Fruit fly (Drosophila melanogaster) whole organism, embryonic: Measurements from ENCODE around the gene CG34117.

Experiments
- ATbp ChIP-seq: fragments of 200-800 bp; sonication (Bioruptor generic); optimal IDR thresholded peaks from 2 replicates; lab custom pipeline; 2017; ENCODE audit warnings: missing biosample characterization, mild to moderate bottlenecking, missing genetic modification characterization, missing genetic modification reagents
- Adf1 ChIP-seq: fragments of 200-800 bp; sonication (Bioruptor generic); IDR thresholded peaks from 2 replicates; pipeline ENCODE4 v1.3.6; 2022; ENCODE audit warnings: missing biosample characterization, missing genetic modification characterization
- Atf6 ChIP-seq: fragments of 200-800 bp; sonication (Bioruptor generic); IDR thresholded peaks from 2 replicates; pipeline ENCODE4 v1.3.6; 2022; ENCODE audit warnings: missing biosample characterization, missing genetic modification characterization
- Awh ChIP-seq: fragments of 200-800 bp; sonication (Bioruptor generic); IDR thresholded peaks from 2 replicates; pipeline ENCODE4, ENCODE4 v1.3.6; 2022; ENCODE audit warnings: missing biosample characterization, missing genetic modification characterization
- Blimp-1 ChIP-seq: fragments of 200-800 bp; sonication (Bioruptor generic); optimal IDR thresholded peaks from 3 replicates; lab custom pipeline; 2018; ENCODE audit warnings: missing biosample characterization, missing genetic modification characterization, mild to moderate bottlenecking, moderate library complexity, missing genetic modification reagents
- BtbVII ChIP-seq: fragments of 200-800 bp; sonication (Bioruptor generic); optimal IDR thresholded peaks from 3 replicates; lab custom pipeline; 2017; ENCODE audit warnings: missing biosample characterization, mild to moderate bottlenecking, missing genetic modification characterization
- CG10209 ChIP-seq: fragments of 200-800 bp; sonication (Bioruptor generic); optimal IDR thresholded peaks from 3 replicates; lab custom pipeline; 2017; ENCODE audit warnings: missing biosample characterization, mild to moderate bottlenecking, missing genetic modification characterization, missing genetic modification reagents
- CG11504 ChIP-seq: fragments of 200-800 bp; sonication (Bioruptor generic); optimal IDR thresholded peaks from 3 replicates; lab custom pipeline; 2019; ENCODE audit warnings: missing biosample characterization, mild to moderate bottlenecking, missing genetic modification characterization, moderate library complexity
- CG12104 ChIP-seq: fragments of 200-800 bp; sonication (Bioruptor generic); optimal IDR thresholded peaks from 3 replicates; lab custom pipeline; 2016; ENCODE audit warnings: missing biosample characterization, missing genetic modification characterization
- CG13894 ChIP-seq: fragments of 200-800 bp; sonication (Bioruptor generic); optimal IDR thresholded peaks from 3 replicates; lab custom pipeline; 2018; ENCODE audit warnings: missing biosample characterization, mild to moderate bottlenecking, missing genetic modification characterization, moderate library complexity
- CG14014 ChIP-seq: fragments of 200-800 bp; sonication (Bioruptor generic); IDR thresholded peaks from 2 replicates; pipeline ENCODE4 v1.3.6; 2022; ENCODE audit warnings: missing biosample characterization, missing genetic modification characterization
- CG15269 ChIP-seq: fragments of 200-800 bp; sonication (Bioruptor generic); optimal IDR thresholded peaks from 2 replicates; lab custom pipeline; 2018; ENCODE audit warnings: missing biosample characterization, mild to moderate bottlenecking, missing genetic modification characterization, moderate library complexity
- CG15514 ChIP-seq: fragments of 200-800 bp; sonication (Bioruptor generic); optimal IDR thresholded peaks from 3 replicates; lab custom pipeline; 2017; ENCODE audit warnings: missing biosample characterization, missing genetic modification characterization, mild to moderate bottlenecking, moderate library complexity, missing genetic modification reagents
- CG1603 ChIP-seq: fragments of 200-800 bp; sonication (Bioruptor generic); optimal IDR thresholded peaks from 2 replicates; lab custom pipeline; 2019; ENCODE audit warnings: missing biosample characterization, mild to moderate bottlenecking, missing genetic modification characterization, moderate library complexity
- CG1647 ChIP-seq: fragments of 200-800 bp; sonication (Bioruptor generic); optimal IDR thresholded peaks from 3 replicates; lab custom pipeline; 2016; ENCODE audit warnings: missing biosample characterization, missing genetic modification characterization
- CG2678 ChIP-seq: fragments of 200-800 bp; sonication (Bioruptor generic); optimal IDR thresholded peaks from 3 replicates; lab custom pipeline; 2019; ENCODE audit warnings: missing biosample characterization, mild to moderate bottlenecking, missing genetic modification characterization, moderate library complexity
- CG31365 ChIP-seq: fragments of 200-800 bp; sonication (Bioruptor generic); optimal IDR thresholded peaks from 2 replicates; lab custom pipeline; 2018; ENCODE audit warnings: missing biosample characterization, mild to moderate bottlenecking, missing genetic modification characterization
- CG32767 ChIP-seq: fragments of 200-800 bp; sonication (Bioruptor generic); IDR thresholded peaks from 2 replicates; pipeline ENCODE4 v1.3.6; 2022; ENCODE audit warnings: missing biosample characterization, missing genetic modification characterization
- CG32772 ChIP-seq: fragments of 200-800 bp; sonication (Bioruptor generic); IDR thresholded peaks from 2 replicates; pipeline ENCODE4 v1.3.6; 2022; ENCODE audit warnings: missing biosample characterization, missing genetic modification characterization
- CG34224 ChIP-seq: fragments of 200-800 bp; sonication (Bioruptor generic); IDR thresholded peaks from 3 replicates; pipeline ENCODE4 v1.3.6; 2022; ENCODE audit warnings: missing biosample characterization, missing genetic modification characterization; ENCODE audit not compliant: partially characterized antibody
- CG4617 ChIP-seq: fragments of 200-800 bp; sonication (Bioruptor generic); optimal IDR thresholded peaks from 3 replicates; lab custom pipeline; 2016; ENCODE audit warnings: missing biosample characterization, missing genetic modification characterization, borderline replicate concordance
- CG4730 ChIP-seq: fragments of 200-800 bp; sonication (Bioruptor generic); IDR thresholded peaks from 2 replicates; pipeline ENCODE4 v1.3.6; 2022; ENCODE audit warnings: missing biosample characterization, missing genetic modification characterization
- CG6683 ChIP-seq: fragments of 200-800 bp; sonication (Bioruptor generic); optimal IDR thresholded peaks from 2 replicates; lab custom pipeline; 2017; ENCODE audit warnings: missing biosample characterization, mild to moderate bottlenecking, missing genetic modification characterization, missing genetic modification reagents
- CG8359 ChIP-seq: fragments of 200-800 bp; sonication (Bioruptor generic); optimal IDR thresholded peaks from 2 replicates; lab custom pipeline; 2017; ENCODE audit warnings: missing biosample characterization, mild to moderate bottlenecking, missing genetic modification characterization, borderline replicate concordance
- CG8924 ChIP-seq: fragments of 200-800 bp; optimal IDR thresholded peaks from 3 replicates; lab custom pipeline; 2019; ENCODE audit warnings: missing biosample characterization, mild to moderate bottlenecking, missing genetic modification characterization, moderate library complexity
- CG9727 ChIP-seq: fragments of 200-800 bp; sonication (Bioruptor generic); optimal IDR thresholded peaks from 3 replicates; lab custom pipeline; 2017; ENCODE audit warnings: missing biosample characterization, mild to moderate bottlenecking, missing genetic modification characterization
- Dip3 ChIP-seq: fragments of 200-800 bp; sonication (Bioruptor generic); optimal IDR thresholded peaks from 3 replicates; lab custom pipeline; 2016; ENCODE audit warnings: missing biosample characterization, missing genetic modification characterization
- Fer2 ChIP-seq: fragments of 200-800 bp; sonication (Bioruptor generic); optimal IDR thresholded peaks from 2 replicates; lab custom pipeline; 2018; ENCODE audit warnings: missing biosample characterization, mild to moderate bottlenecking, missing genetic modification characterization, moderate library complexity
- Fer3 ChIP-seq: fragments of 200-800 bp; sonication (Bioruptor generic); optimal IDR thresholded peaks from 2 replicates; lab custom pipeline; 2018; ENCODE audit warnings: missing biosample characterization, mild to moderate bottlenecking, missing genetic modification characterization, moderate library complexity
- H2.0 ChIP-seq: fragments of 200-800 bp; sonication (Bioruptor generic); IDR thresholded peaks from 2 replicates; pipeline ENCODE4 v1.3.6; 2022; ENCODE audit warnings: missing biosample characterization, missing genetic modification characterization
- HHEX ChIP-seq: fragments of 200-800 bp; sonication (Bioruptor generic); optimal IDR thresholded peaks from 3 replicates; lab custom pipeline; 2017; ENCODE audit warnings: missing biosample characterization, mild to moderate bottlenecking, missing genetic modification characterization, missing genetic modification reagents
- HLH3B ChIP-seq: fragments of 200-800 bp; sonication (Bioruptor generic); IDR thresholded peaks from 2 replicates; pipeline ENCODE4 v1.3.6; 2022; ENCODE audit warnings: missing biosample characterization, missing genetic modification characterization
- HLHmδ ChIP-seq: fragments of 200-800 bp; sonication (Bioruptor generic); optimal IDR thresholded peaks from 2 replicates; lab custom pipeline; 2018; ENCODE audit warnings: missing biosample characterization, mild to moderate bottlenecking, missing genetic modification characterization, moderate library complexity
- Hsf ChIP-seq: fragments of 200-800 bp; sonication (Bioruptor generic); optimal IDR thresholded peaks from 3 replicates; lab custom pipeline; 2016; ENCODE audit warnings: missing biosample characterization, missing genetic modification characterization
- Kr ChIP-seq: fragments of 200-800 bp; sonication (Bioruptor generic); optimal IDR thresholded peaks from 2 replicates; lab custom pipeline; 2017; ENCODE audit warnings: missing biosample characterization, mild to moderate bottlenecking, missing genetic modification characterization
- NfI ChIP-seq: fragments of 200-800 bp; sonication (Bioruptor generic); optimal IDR thresholded peaks from 3 replicates; lab custom pipeline; 2018; ENCODE audit warnings: missing biosample characterization, mild to moderate bottlenecking, missing genetic modification characterization, moderate library complexity
- Rx ChIP-seq: fragments of 200-800 bp; sonication (Bioruptor generic); IDR thresholded peaks from 2 replicates; pipeline ENCODE4 v1.3.6; 2022; ENCODE audit warnings: missing biosample characterization, missing genetic modification characterization
- bcd ChIP-seq: fragments of 200-800 bp; sonication (Bioruptor generic); optimal IDR thresholded peaks from 2 replicates; lab custom pipeline; 2017; ENCODE audit warnings: missing biosample characterization, mild to moderate bottlenecking, missing genetic modification characterization
- crc ChIP-seq: fragments of 200-800 bp; sonication (Bioruptor generic); optimal IDR thresholded peaks from 2 replicates; lab custom pipeline; 2016; ENCODE audit warnings: missing biosample characterization, missing genetic modification characterization
- fd64A ChIP-seq: fragments of 200-800 bp; sonication (Bioruptor generic); optimal IDR thresholded peaks from 3 replicates; lab custom pipeline; 2018; ENCODE audit warnings: missing biosample characterization, mild to moderate bottlenecking, missing genetic modification characterization
- gcm2 ChIP-seq: fragments of 200-800 bp; sonication (Bioruptor generic); optimal IDR thresholded peaks from 2 replicates; lab custom pipeline; 2016; ENCODE audit warnings: missing biosample characterization, missing genetic modification characterization
- kah ChIP-seq: fragments of 200-800 bp; sonication (Bioruptor generic); optimal IDR thresholded peaks from 2 replicates; lab custom pipeline; 2018; ENCODE audit warnings: missing biosample characterization, mild to moderate bottlenecking, missing genetic modification characterization
- lbe ChIP-seq: fragments of 200-800 bp; sonication (Bioruptor generic); optimal IDR thresholded peaks from 2 replicates; lab custom pipeline; 2016; ENCODE audit warnings: missing biosample characterization, mild to moderate bottlenecking, missing genetic modification characterization
- pnt ChIP-seq: fragments of 200-800 bp; sonication (Bioruptor generic); optimal IDR thresholded peaks from 3 replicates; lab custom pipeline; 2016; ENCODE audit warnings: missing biosample characterization, missing genetic modification characterization
- repo ChIP-seq: fragments of 200-800 bp; sonication (Bioruptor generic); optimal IDR thresholded peaks from 2 replicates; lab custom pipeline; 2016; ENCODE audit warnings: missing biosample characterization, missing genetic modification characterization
- ro ChIP-seq: fragments of 200-800 bp; sonication (Bioruptor generic); IDR thresholded peaks from 2 replicates; pipeline ENCODE4 v1.3.6; 2022; ENCODE audit warnings: missing biosample characterization, missing genetic modification characterization
- sd ChIP-seq: fragments of 200-800 bp; sonication (Bioruptor generic); optimal IDR thresholded peaks from 3 replicates; lab custom pipeline; 2018; ENCODE audit warnings: missing biosample characterization, mild to moderate bottlenecking, missing genetic modification characterization, moderate library complexity
- toy ChIP-seq: fragments of 200-800 bp; sonication (Bioruptor generic); IDR thresholded peaks from 2 replicates; pipeline ENCODE4 v1.3.6; 2022; ENCODE audit warnings: missing biosample characterization, missing genetic modification characterization
- tx ChIP-seq: fragments of 200-800 bp; sonication (Bioruptor generic); optimal IDR thresholded peaks from 2 replicates; lab custom pipeline; 2016; ENCODE audit warnings: missing biosample characterization, missing genetic modification characterization
- vfl ChIP-seq: fragments of 200-800 bp; sonication (Bioruptor generic); optimal IDR thresholded peaks from 2 replicates; lab custom pipeline; 2016; ENCODE audit warnings: missing biosample characterization, missing genetic modification characterization

The CG34117 gene

DNA sequence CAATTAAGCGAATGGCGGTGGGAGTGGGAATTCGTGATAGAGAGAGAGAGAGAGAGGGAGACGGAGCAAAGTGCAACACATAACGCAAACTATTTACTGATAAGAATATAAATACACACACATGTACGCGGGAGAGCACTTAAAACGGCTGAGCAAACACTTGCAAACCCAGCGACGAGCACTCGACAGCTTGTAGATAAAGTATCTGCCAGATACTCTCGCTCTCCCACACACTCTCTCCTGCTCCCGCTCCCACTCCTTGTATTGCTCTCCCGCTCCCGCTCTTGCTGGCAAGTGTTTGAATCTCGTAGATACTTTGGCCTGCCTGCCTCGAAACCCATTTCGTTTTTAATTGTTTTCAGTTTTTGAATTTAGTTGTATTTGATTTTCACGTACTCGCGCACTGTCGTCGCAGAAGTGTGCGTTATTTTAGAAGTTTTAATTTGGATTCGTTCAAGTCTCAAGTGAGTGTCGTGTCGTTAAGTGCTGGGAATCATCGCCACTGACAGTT lies 28.4 kb upstream of the CG34117 start (continued):
- no peak for TF ChIP-seq CG12104 (GFP tag; lab: Kevin White, UChicago)
- TF ChIP-seq crc = no peak
- peak; percentile 14 for TF ChIP-seq CG10209 (GFP tag; lab: Kevin White, UChicago)
- TF ChIP-seq ro (GFP tag; lab: Robert Waterston, UW) = no peak
- peak; percentile 19 for TF ChIP-seq CG9727 (GFP tag; lab: Kevin White, UChicago)
- TF ChIP-seq Fer3 (tag; lab: Kevin White, UChicago) = peak; percentile 7
- peak; percentile 62 for TF ChIP-seq HHEX
- TF ChIP-seq toy (GFP tag; lab: Robert Waterston, UW) = no peak
- TF ChIP-seq kah (GFP tag; lab: Kevin White, UChicago) = peak; percentile 83
- peak; percentile 20 for TF ChIP-seq Kr (GFP tag; lab: Kevin White, UChicago)
- no peak for TF ChIP-seq tx (GFP tag; lab: Kevin White, UChicago)
- no peak for TF ChIP-seq Dip3 (GFP tag; lab: Kevin White, UChicago)
- no peak for TF ChIP-seq CG6683 (GFP tag; lab: Kevin White, UChicago)
- peak; percentile 69 for TF ChIP-seq BtbVII (GFP tag; lab: Kevin White, UChicago)
- TF ChIP-seq CG32772 = no peak
- no peak for TF ChIP-seq Fer2 (tag; lab: Kevin White, UChicago)
- peak; percentile 40; the same call in 1 of the 2 replicates for TF ChIP-seq Adf1 (GFP tag; lab: Robert Waterston, UW)
- TF ChIP-seq NfI (GFP tag; lab: Kevin White, UChicago) = no peak
- TF ChIP-seq CG1603 (tag; lab: Kevin White, UChicago) = peak; percentile 3
- TF ChIP-seq CG4730 (GFP tag; lab: Robert Waterston, UW) = no peak
- TF ChIP-seq CG1647 (GFP tag; lab: Kevin White, UChicago) = no peak
- peak; percentile 42 for TF ChIP-seq gcm2 (GFP tag; lab: Kevin White, UChicago)
- peak; percentile 51 for TF ChIP-seq HLHmδ
- TF ChIP-seq HLH3B (GFP tag; lab: Robert Waterston, UW) = no peak
- TF ChIP-seq CG8924 (tag; lab: Kevin White, UChicago) = peak; percentile 14
- TF ChIP-seq CG8359 (GFP tag; lab: Kevin White, UChicago) = peak; percentile 24
- TF ChIP-seq Rx (GFP tag; lab: Robert Waterston, UW) = no peak
- peak; percentile 47 for TF ChIP-seq CG31365 (tag; lab: Kevin White, UChicago)
- TF ChIP-seq Atf6 (GFP tag; lab: Robert Waterston, UW) = peak; percentile 66
- TF ChIP-seq CG13894 (tag; lab: Kevin White, UChicago) = peak; percentile 2
- TF ChIP-seq CG34224 (GFP tag; lab: Robert Waterston, UW) = peak; percentile 72; the same call in 2 of the 3 replicates
- TF ChIP-seq Hsf (GFP tag; lab: Kevin White, UChicago) = no peak
- TF ChIP-seq vfl (GFP tag; lab: Kevin White, UChicago) = no peak
- TF ChIP-seq H2.0 (GFP tag; lab: Robert Waterston, UW) = no peak
- no peak for TF ChIP-seq bcd (GFP tag; lab: Kevin White, UChicago)
- 0 out of 2 replicates have a peak, but pooled peaks have one; percentile 18 for TF ChIP-seq Awh
- peak; percentile 79 for TF ChIP-seq fd64A (GFP tag; lab: Kevin White, UChicago)
- TF ChIP-seq CG15514 (GFP tag; lab: Kevin White, UChicago) = peak; percentile 40
- no peak for TF ChIP-seq CG15269 (tag; lab: Kevin White, UChicago)
- TF ChIP-seq CG14014 (GFP tag; lab: Robert Waterston, UW) = peak; percentile 65; the same call in 1 of the 2 replicates
- no peak for TF ChIP-seq CG4617 (GFP tag; lab: Kevin White, UChicago)
- TF ChIP-seq ATbp = peak; percentile 71
- TF ChIP-seq pnt = no peak
- TF ChIP-seq CG32767 = peak; percentile 62; the same call in 1 of the 2 replicates
- peak; percentile 36 for TF ChIP-seq lbe
- no peak for TF ChIP-seq Blimp-1
- TF ChIP-seq sd (tag; lab: Kevin White, UChicago) = peak; percentile 89
- no peak for TF ChIP-seq repo
- TF ChIP-seq CG11504 (tag; lab: Kevin White, UChicago) = peak; percentile 27
- TF ChIP-seq CG2678 = peak; percentile 29
